Fruit fly (Drosophila melanogaster) whole organism, prepupa: ENCODE data around the gene Slob.

Experiments
- CG10631 ChIP-seq: fragments of 200-800 bp; sonication (Bioruptor generic); optimal IDR thresholded peaks from 2 replicates; lab custom pipeline; 2016; ENCODE audit warnings: missing biosample characterization, missing genetic modification characterization
- CG10669 ChIP-seq: fragments of 200-800 bp; sonication (Bioruptor generic); optimal IDR thresholded peaks from 3 replicates; lab custom pipeline; 2018; ENCODE audit warnings: missing biosample characterization, mild to moderate bottlenecking, missing genetic modification characterization, moderate library complexity
- CG11294 ChIP-seq: fragments of 200-800 bp; sonication (Bioruptor generic); IDR thresholded peaks from 2 replicates; pipeline ENCODE4 v1.3.6; 2022; ENCODE audit warnings: missing biosample characterization, missing genetic modification characterization
- CG11762 ChIP-seq: fragments of 200-800 bp; sonication (Bioruptor generic); optimal IDR thresholded peaks from 3 replicates; lab custom pipeline; 2016; ENCODE audit warnings: missing biosample characterization, missing genetic modification characterization; ENCODE audit not compliant: insufficient read depth
- CG11902 ChIP-seq: fragments of 200-800 bp; sonication (Bioruptor generic); optimal IDR thresholded peaks from 3 replicates; lab custom pipeline; 2016; ENCODE audit warnings: missing biosample characterization, missing genetic modification characterization
- CG15336 ChIP-seq: fragments of 200-800 bp; sonication (Bioruptor generic); IDR thresholded peaks from 2 replicates; pipeline ENCODE4 v1.3.6; 2022; ENCODE audit warnings: missing biosample characterization, missing genetic modification characterization
- CG3032 ChIP-seq: fragments of 200-800 bp; optimal IDR thresholded peaks from 2 replicates; lab custom pipeline; 2019; ENCODE audit warnings: missing biosample characterization, mild to moderate bottlenecking, missing genetic modification characterization, moderate library complexity
- CG31627 ChIP-seq: fragments of 200-800 bp; sonication (Bioruptor generic); optimal IDR thresholded peaks from 3 replicates; lab custom pipeline; 2016; ENCODE audit warnings: missing biosample characterization, missing genetic modification characterization
- CG32006 ChIP-seq: fragments of 200-800 bp; sonication (Bioruptor generic); optimal IDR thresholded peaks from 3 replicates; lab custom pipeline; 2017; ENCODE audit warnings: missing biosample characterization, mild to moderate bottlenecking, missing genetic modification characterization
- CG3919 ChIP-seq: fragments of 200-800 bp; sonication (Bioruptor generic); optimal IDR thresholded peaks from 3 replicates; lab custom pipeline; 2016; ENCODE audit warnings: missing biosample characterization, missing genetic modification characterization
- CG4318 ChIP-seq: fragments of 200-800 bp; sonication (Bioruptor generic); optimal IDR thresholded peaks from 3 replicates; lab custom pipeline; 2017; ENCODE audit warnings: missing biosample characterization, mild to moderate bottlenecking, missing genetic modification characterization
- CG6163 ChIP-seq: fragments of 200-800 bp; sonication (Bioruptor generic); IDR thresholded peaks from 3 replicates; pipeline ENCODE4 v1.3.6; 2022; ENCODE audit warnings: missing biosample characterization, missing genetic modification characterization
- CG6276 ChIP-seq: fragments of 200-800 bp; sonication (Bioruptor generic); optimal IDR thresholded peaks from 2 replicates; lab custom pipeline; 2017; ENCODE audit warnings: missing biosample characterization, mild to moderate bottlenecking, missing genetic modification characterization
- CG6792 ChIP-seq: fragments of 200-800 bp; sonication (Bioruptor generic); optimal IDR thresholded peaks from 3 replicates; lab custom pipeline; 2016; ENCODE audit warnings: missing biosample characterization, missing genetic modification characterization
- CG6808 ChIP-seq: fragments of 200-800 bp; sonication (Bioruptor generic); optimal IDR thresholded peaks from 3 replicates; lab custom pipeline; 2017; ENCODE audit warnings: missing biosample characterization, missing genetic modification characterization, mild to moderate bottlenecking, moderate library complexity, missing genetic modification reagents
- CG6854 ChIP-seq: fragments of 200-800 bp; sonication (Bioruptor generic); optimal IDR thresholded peaks from 2 replicates; lab custom pipeline; 2017; ENCODE audit warnings: missing biosample characterization, mild to moderate bottlenecking, missing genetic modification characterization
- CG7368 ChIP-seq: fragments of 200-800 bp; sonication (Bioruptor generic); optimal IDR thresholded peaks from 3 replicates; lab custom pipeline; 2016; ENCODE audit warnings: missing biosample characterization, missing genetic modification characterization
- CG8119 ChIP-seq: fragments of 200-800 bp; sonication (Bioruptor generic); IDR thresholded peaks from 3 replicates; pipeline ENCODE4 v1.3.6; 2022; ENCODE audit warnings: missing biosample characterization, missing genetic modification characterization
- CG8319 ChIP-seq: fragments of 200-800 bp; sonication (Bioruptor generic); optimal IDR thresholded peaks from 3 replicates; lab custom pipeline; 2016; ENCODE audit warnings: missing biosample characterization, missing genetic modification characterization
- CG9139 ChIP-seq: fragments of 200-800 bp; sonication (Bioruptor generic); optimal IDR thresholded peaks from 3 replicates; lab custom pipeline; 2017; ENCODE audit warnings: missing biosample characterization, mild to moderate bottlenecking, missing genetic modification characterization
- Eip75B ChIP-seq: fragments of 200-800 bp; sonication (Bioruptor generic); optimal IDR thresholded peaks from 3 replicates; lab custom pipeline; 2016; ENCODE audit warnings: missing biosample characterization, missing genetic modification characterization
- Eip78C ChIP-seq: fragments of 200-800 bp; sonication (Bioruptor generic); peaks from one replicate; lab custom pipeline; 2016; ENCODE audit warnings: missing biosample characterization, missing genetic modification characterization
- Eip93F ChIP-seq: fragments of 200-800 bp; sonication (Bioruptor generic); optimal IDR thresholded peaks from 2 replicates; lab custom pipeline; 2016; ENCODE audit warnings: missing biosample characterization, mild to moderate bottlenecking, missing genetic modification characterization
- Ets96B ChIP-seq: fragments of 200-800 bp; optimal IDR thresholded peaks from 2 replicates; lab custom pipeline; 2019; ENCODE audit warnings: missing biosample characterization, mild to moderate bottlenecking, missing genetic modification characterization, moderate library complexity
- Gug ChIP-seq: fragments of 200-800 bp; sonication (Bioruptor generic); IDR thresholded peaks from 2 replicates; pipeline ENCODE4 v1.3.6; 2022; ENCODE audit warnings: missing biosample characterization, missing genetic modification characterization
- Hr39 ChIP-seq: fragments of 200-800 bp; sonication (Bioruptor generic); optimal IDR thresholded peaks from 2 replicates; lab custom pipeline; 2016; ENCODE audit warnings: missing biosample characterization, missing genetic modification characterization
- Hr4 ChIP-seq: fragments of 200-800 bp; sonication (Bioruptor generic); optimal IDR thresholded peaks from 3 replicates; lab custom pipeline; 2016; ENCODE audit warnings: missing biosample characterization, missing genetic modification characterization
- Lpt ChIP-seq: fragments of 200-800 bp; sonication (Bioruptor generic); optimal IDR thresholded peaks from 3 replicates; lab custom pipeline; 2016; ENCODE audit warnings: missing biosample characterization, missing genetic modification characterization
- Smox ChIP-seq: fragments of 200-800 bp; sonication (Bioruptor generic); optimal IDR thresholded peaks from 3 replicates; lab custom pipeline; 2016; ENCODE audit warnings: missing biosample characterization, missing genetic modification characterization
- Sox102F ChIP-seq: fragments of 200-800 bp; sonication (Bioruptor generic); optimal IDR thresholded peaks from 2 replicates; lab custom pipeline; 2016; ENCODE audit warnings: missing biosample characterization, mild to moderate bottlenecking, missing genetic modification characterization
- achi ChIP-seq: fragments of 200-800 bp; sonication (Bioruptor generic); optimal IDR thresholded peaks from 3 replicates; lab custom pipeline; 2016; ENCODE audit warnings: missing biosample characterization, missing genetic modification characterization
- acj6 ChIP-seq: fragments of 200-800 bp; sonication (Bioruptor generic); optimal IDR thresholded peaks from 3 replicates; lab custom pipeline; 2016; ENCODE audit warnings: missing biosample characterization, missing genetic modification characterization
- dac ChIP-seq: fragments of 200-800 bp; sonication (Bioruptor generic); optimal IDR thresholded peaks from 2 replicates; lab custom pipeline; 2017; ENCODE audit warnings: missing biosample characterization, mild to moderate bottlenecking, missing genetic modification characterization
- dsx ChIP-seq: fragments of 200-800 bp; optimal IDR thresholded peaks from 3 replicates; lab custom pipeline; 2019; ENCODE audit warnings: missing biosample characterization, mild to moderate bottlenecking, missing genetic modification characterization, moderate library complexity; ENCODE audit not compliant: poor library complexity, severe bottlenecking
- eg ChIP-seq: fragments of 200-800 bp; sonication (Bioruptor generic); IDR thresholded peaks from 3 replicates; pipeline ENCODE4 v1.3.6; 2022; ENCODE audit warnings: missing biosample characterization, missing genetic modification characterization
- esn ChIP-seq: fragments of 200-800 bp; sonication (Bioruptor generic); optimal IDR thresholded peaks from 2 replicates; lab custom pipeline; 2016; ENCODE audit warnings: missing biosample characterization, mild to moderate bottlenecking, missing genetic modification characterization, moderate library complexity
- fd59A ChIP-seq: fragments of 200-800 bp; sonication (Bioruptor generic); optimal IDR thresholded peaks from 2 replicates; lab custom pipeline; 2017; ENCODE audit warnings: missing biosample characterization, mild to moderate bottlenecking, missing genetic modification characterization, missing genetic modification reagents
- fd85E ChIP-seq: fragments of 200-800 bp; sonication (Bioruptor generic); optimal IDR thresholded peaks from 3 replicates; lab custom pipeline; 2016; ENCODE audit warnings: missing biosample characterization, missing genetic modification characterization
- lz ChIP-seq: fragments of 200-800 bp; sonication (Bioruptor generic); optimal IDR thresholded peaks from 3 replicates; lab custom pipeline; 2016; ENCODE audit warnings: missing biosample characterization, missing genetic modification characterization
- net ChIP-seq: fragments of 200-800 bp; sonication (Bioruptor generic); optimal IDR thresholded peaks from 3 replicates; lab custom pipeline; 2016; ENCODE audit warnings: missing biosample characterization, missing genetic modification characterization
- pdm3 ChIP-seq: fragments of 200-800 bp; sonication (Bioruptor generic); optimal IDR thresholded peaks from 3 replicates; lab custom pipeline; 2016; ENCODE audit warnings: missing biosample characterization, missing genetic modification characterization
- spab ChIP-seq: fragments of 200-800 bp; sonication (Bioruptor generic); optimal IDR thresholded peaks from 2 replicates; lab custom pipeline; 2017; ENCODE audit warnings: missing biosample characterization, mild to moderate bottlenecking, missing genetic modification characterization, missing genetic modification reagents
- ss ChIP-seq, 2 experiments: fragments of 200-800 bp; sonication (Bioruptor generic); optimal IDR thresholded peaks; 2 replicates in 1 of 2; 3 replicates in 1 of 2; lab custom pipeline; 2017 to 2018; ENCODE audit warnings: mild to moderate bottlenecking in 2 of 2, missing biosample characterization in 2 of 2, missing genetic modification characterization in 2 of 2, moderate library complexity in 1 of 2
- svp ChIP-seq: fragments of 200-800 bp; sonication (Bioruptor generic); peaks from one replicate; lab custom pipeline; 2016; ENCODE audit warnings: missing biosample characterization, missing genetic modification characterization
- vri ChIP-seq: fragments of 200-800 bp; sonication (Bioruptor generic); optimal IDR thresholded peaks from 3 replicates; lab custom pipeline; 2016; ENCODE audit warnings: missing biosample characterization, mild to moderate bottlenecking, missing genetic modification characterization

Slob gene

dm6 chr2L:7598697-7599096 lies 76.2 kb downstream of the Slob start (continued):
- TF ChIP-seq CG9139 (GFP tag; lab: Kevin White, UChicago) = no peak
- TF ChIP-seq Eip75B (GFP tag; lab: Kevin White, UChicago) = no peak
- no peak for TF ChIP-seq Hr39 (GFP tag; lab: Kevin White, UChicago)
- no peak for TF ChIP-seq Sox102F (GFP tag; lab: Kevin White, UChicago)
- peak; percentile 18 for TF ChIP-seq spab (GFP tag; lab: Kevin White, UChicago)
- peak; percentile 36 for TF ChIP-seq CG6808 (GFP tag; lab: Kevin White, UChicago)
- peak; percentile 37 for TF ChIP-seq dsx (GFP tag; lab: Kevin White, UChicago)
- peak; percentile 60 for TF ChIP-seq CG10631 (GFP tag; lab: Kevin White, UChicago)

DNA sequence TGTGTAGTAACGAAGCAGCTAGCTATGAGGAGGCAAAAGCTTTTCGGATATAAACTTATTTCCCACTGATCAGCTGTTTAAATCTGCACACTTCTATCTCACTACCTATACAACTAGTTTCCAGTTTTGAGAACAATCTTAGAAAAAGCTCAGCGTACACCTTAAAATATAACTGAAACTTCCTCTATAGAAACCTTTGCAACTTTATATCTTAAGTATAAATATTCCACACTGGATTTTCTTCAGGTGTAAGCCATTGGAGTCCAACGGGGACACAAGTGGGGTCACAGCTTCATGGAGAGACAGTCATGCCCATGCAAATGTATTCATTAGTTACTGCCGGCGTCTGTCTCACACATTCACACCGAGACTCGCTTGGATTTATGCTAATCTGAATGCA lies 76.6 kb downstream of the Slob start:
- peak; percentile 28; the same call in 1 of the 3 replicates for TF ChIP-seq CG8119
- peak; percentile 33 for TF ChIP-seq Lpt (GFP tag; lab: Kevin White, UChicago)
- no peak for TF ChIP-seq CG7368
- TF ChIP-seq Hr4 (GFP tag; lab: Kevin White, UChicago) = peak; percentile 61
- TF ChIP-seq eg (GFP tag; lab: Robert Waterston, UW) = peak; percentile 52
- peak; percentile 8; the same call in 1 of the 2 replicates for TF ChIP-seq CG11294 (GFP tag; lab: Robert Waterston, UW)
- peak; percentile 39 for TF ChIP-seq CG6276 (GFP tag; lab: Kevin White, UChicago)
- peak; percentile 5 for TF ChIP-seq CG10669 (GFP tag; lab: Kevin White, UChicago)
- TF ChIP-seq CG3919 (GFP tag; lab: Kevin White, UChicago) = peak; percentile 21
- peak; percentile 77 for TF ChIP-seq Eip78C (GFP tag; lab: Kevin White, UChicago)
- TF ChIP-seq CG15336 = peak; percentile 58
- no peak for TF ChIP-seq Hr39 (GFP tag; lab: Kevin White, UChicago)
- TF ChIP-seq CG6163 = peak; percentile 5; the same call in 2 of the 3 replicates
- TF ChIP-seq vri (GFP tag; lab: Kevin White, UChicago) = no peak

- peak; percentile 15 for TF ChIP-seq dac (GFP tag; lab: Kevin White, UChicago)
- TF ChIP-seq Smox (GFP tag; lab: Kevin White, UChicago) = peak; percentile 35
- no peak for TF ChIP-seq CG9139 (GFP tag; lab: Kevin White, UChicago)
- TF ChIP-seq CG8119 = peak; percentile 69
- no peak for TF ChIP-seq CG8319 (GFP tag; lab: Kevin White, UChicago)
- TF ChIP-seq acj6 (GFP tag; lab: Kevin White, UChicago) = peak; percentile 12
- peak; percentile 12 for TF ChIP-seq CG4318 (GFP tag; lab: Kevin White, UChicago)
- TF ChIP-seq CG32006 (GFP tag; lab: Kevin White, UChicago) = peak; percentile 52
- TF ChIP-seq fd59A (GFP tag; lab: Kevin White, UChicago) = no peak
- no peak for TF ChIP-seq ss (GFP tag; optimal IDR thresholded peaks at IDR 0.05; lab: Kevin White, UChicago)
- TF ChIP-seq fd85E (GFP tag; lab: Kevin White, UChicago) = no peak
- peak; percentile 15 for TF ChIP-seq pdm3 (GFP tag; lab: Kevin White, UChicago)
- TF ChIP-seq CG11762 (GFP tag; lab: Kevin White, UChicago) = no peak
- TF ChIP-seq CG31627 = peak; percentile 28
- no peak for TF ChIP-seq CG10631 (GFP tag; lab: Kevin White, UChicago)
- no peak for TF ChIP-seq Sox102F (GFP tag; lab: Kevin White, UChicago)
- TF ChIP-seq esn = no peak
- TF ChIP-seq CG6792 (GFP tag; lab: Kevin White, UChicago) = peak; percentile 28
- no peak for TF ChIP-seq Gug (GFP tag; lab: Robert Waterston, UW)
- no peak for TF ChIP-seq net (GFP tag; lab: Kevin White, UChicago)
- no peak for TF ChIP-seq achi
- TF ChIP-seq Eip93F = no peak
- TF ChIP-seq CG6163 = peak; percentile 50; the same call in 1 of the 3 replicates
- TF ChIP-seq Eip78C (GFP tag; lab: Kevin White, UChicago) = peak; percentile 81
- no peak for TF ChIP-seq dsx (GFP tag; lab: Kevin White, UChicago)
- no peak for TF ChIP-seq CG10669 (GFP tag; lab: Kevin White, UChicago)
- TF ChIP-seq eg (GFP tag; lab: Robert Waterston, UW) = peak; percentile 58
- TF ChIP-seq CG3032 (tag; lab: Kevin White, UChicago) = no peak
- TF ChIP-seq CG6808 (GFP tag; lab: Kevin White, UChicago) = no peak
- TF ChIP-seq Hr4 (GFP tag; lab: Kevin White, UChicago) = peak; percentile 63
- TF ChIP-seq Ets96B (tag; lab: Kevin White, UChicago) = no peak
- peak; percentile 59 for TF ChIP-seq CG11902
- TF ChIP-seq spab (GFP tag; lab: Kevin White, UChicago) = no peak
- peak; percentile 85 for TF ChIP-seq svp (GFP tag; lab: Kevin White, UChicago)
- TF ChIP-seq CG11294 (GFP tag; lab: Robert Waterston, UW) = no peak
- peak; percentile 64 for TF ChIP-seq CG15336
- no peak for TF ChIP-seq CG6854 (GFP tag; lab: Kevin White, UChicago)
- TF ChIP-seq lz = peak; percentile 23
These were observed 77.4 kb downstream of the Slob start for dm6 chr2L:7597431-7597830.
